Fruit fly (Drosophila melanogaster): ENCODE data around the gene CG42535.

Gene CG42535

dm6 chr3L:10654439-10654838 lies 23.7 kb upstream of the CG42535 start:
- TF ChIP-seq Hr83 (GFP tag; optimal IDR thresholded peaks at IDR 0.05; ENCODE audit: poor library complexity, severe bottlenecking) = no peak
- no peak for TF ChIP-seq dsf (GFP tag; optimal IDR thresholded peaks at IDR 0.05; ENCODE audit: borderline replicate concordance)
- TF ChIP-seq fru (GFP tag; optimal IDR thresholded peaks at IDR 0.05) = no peak
- no peak for TF ChIP-seq CG9705 (GFP tag; optimal IDR thresholded peaks at IDR 0.05)
- no peak for TF ChIP-seq woc (GFP tag; optimal IDR thresholded peaks at IDR 0.05)
- no peak for TF ChIP-seq tai (GFP tag; optimal IDR thresholded peaks at IDR 0.05)

- no peak for TF ChIP-seq psq (GFP tag; optimal IDR thresholded peaks at IDR 0.05)
- no peak for TF ChIP-seq lola (GFP tag; optimal IDR thresholded peaks at IDR 0.05)
- TF ChIP-seq CG32264 (GFP tag; optimal IDR thresholded peaks at IDR 0.05) = no peak
- no peak for TF ChIP-seq Jra (GFP tag; optimal IDR thresholded peaks at IDR 0.05)
- TF ChIP-seq sage (GFP tag; optimal IDR thresholded peaks at IDR 0.05) = no peak
- no peak for TF ChIP-seq Myc (optimal IDR thresholded peaks at IDR 0.05)
- no peak for TF ChIP-seq GATAd (GFP tag; optimal IDR thresholded peaks at IDR 0.05)
- TF ChIP-seq foxo (GFP tag; optimal IDR thresholded peaks at IDR 0.05) = no peak
- no peak for TF ChIP-seq dmrt93B (GFP tag; optimal IDR thresholded peaks at IDR 0.05)
- TF ChIP-seq rgr (GFP tag; optimal IDR thresholded peaks at IDR 0.05) = no peak
- TF ChIP-seq jim (GFP tag; optimal IDR thresholded peaks at IDR 0.05) = no peak
- TF ChIP-seq fru (GFP tag; optimal IDR thresholded peaks at IDR 0.05) = no peak
- no peak for TF ChIP-seq CrebA (GFP tag; optimal IDR thresholded peaks at IDR 0.05; ENCODE audit: borderline replicate concordance)
- no peak for TF ChIP-seq Rel (GFP tag; optimal IDR thresholded peaks at IDR 0.05)
- no peak for TF ChIP-seq Rel (tag; optimal IDR thresholded peaks at IDR 0.05)
- TF ChIP-seq usp (GFP tag; optimal IDR thresholded peaks at IDR 0.05) = no peak
- TF ChIP-seq OdsH (GFP tag; optimal IDR thresholded peaks at IDR 0.05) = no peak
- no peak for TF ChIP-seq pan (optimal IDR thresholded peaks at IDR 0.05)
- no peak for TF ChIP-seq Hnf4 (GFP tag; optimal IDR thresholded peaks at IDR 0.05)
Measured at dm6 chr3L:10652487-10652886, 21.8 kb upstream of the CG42535 start.

- TF ChIP-seq dsf (GFP tag; optimal IDR thresholded peaks at IDR 0.05; ENCODE audit: borderline replicate concordance) = no peak
- no peak for TF ChIP-seq rgr (GFP tag; optimal IDR thresholded peaks at IDR 0.05)
Measured at dm6 chr3L:10651271-10651670, 20.5 kb upstream of the CG42535 start.

dm6 chr3L:10648431-10648830 lies 17.7 kb upstream of the CG42535 start:
- TF ChIP-seq lola (GFP tag; optimal IDR thresholded peaks at IDR 0.05) (no peak), Jra (GFP tag; optimal IDR thresholded peaks at IDR 0.05) (no peak), Rel (GFP tag; optimal IDR thresholded peaks at IDR 0.05) (no peak), Rel (tag; optimal IDR thresholded peaks at IDR 0.05) (no peak), tai (GFP tag; optimal IDR thresholded peaks at IDR 0.05) (no peak), usp (GFP tag; optimal IDR thresholded peaks at IDR 0.05) (no peak), Mio (GFP tag; optimal IDR thresholded peaks at IDR 0.05) (no peak), dmrt93B (GFP tag; optimal IDR thresholded peaks at IDR 0.05) (no peak), woc (GFP tag; optimal IDR thresholded peaks at IDR 0.05) (no peak), pan (optimal IDR thresholded peaks at IDR 0.05) (no peak), sage (GFP tag; optimal IDR thresholded peaks at IDR 0.05) (no peak), CrebA (GFP tag; optimal IDR thresholded peaks at IDR 0.05; ENCODE audit: borderline replicate concordance) (no peak), OdsH (GFP tag; optimal IDR thresholded peaks at IDR 0.05) (no peak), Hr78 (GFP tag; optimal IDR thresholded peaks at IDR 0.05) (no peak), N (GFP tag; optimal IDR thresholded peaks at IDR 0.05) (no peak), Hnf4 (GFP tag; optimal IDR thresholded peaks at IDR 0.05) (no peak), Myc (optimal IDR thresholded peaks at IDR 0.05) (no peak), brk (GFP tag; optimal IDR thresholded peaks at IDR 0.05) (no peak), ey (GFP tag; optimal IDR thresholded peaks at IDR 0.05) (no peak), Hr83 (GFP tag; optimal IDR thresholded peaks at IDR 0.05; ENCODE audit: poor library complexity, severe bottlenecking) (no peak)

dm6 chr3L:10647158-10647557 lies 16.4 kb upstream of the CG42535 start:
- no peak for TF ChIP-seq foxo (GFP tag; optimal IDR thresholded peaks at IDR 0.05)

dm6 chr3L:10645965-10646364 lies 15.2 kb upstream of the CG42535 start:
- TF ChIP-seq fru (GFP tag; optimal IDR thresholded peaks at IDR 0.05) = no peak
- no peak for TF ChIP-seq woc (GFP tag; optimal IDR thresholded peaks at IDR 0.05)
- TF ChIP-seq rgr (GFP tag; optimal IDR thresholded peaks at IDR 0.05) = no peak
- TF ChIP-seq GATAd (GFP tag; optimal IDR thresholded peaks at IDR 0.05) = no peak
- no peak for TF ChIP-seq Rel (GFP tag; optimal IDR thresholded peaks at IDR 0.05)
- no peak for TF ChIP-seq Rel (tag; optimal IDR thresholded peaks at IDR 0.05)
- TF ChIP-seq dsf (GFP tag; optimal IDR thresholded peaks at IDR 0.05; ENCODE audit: borderline replicate concordance) = no peak
- TF ChIP-seq usp (GFP tag; optimal IDR thresholded peaks at IDR 0.05) = no peak
- no peak for TF ChIP-seq CrebA (GFP tag; optimal IDR thresholded peaks at IDR 0.05; ENCODE audit: borderline replicate concordance)
- no peak for TF ChIP-seq brk (GFP tag; optimal IDR thresholded peaks at IDR 0.05)
- no peak for TF ChIP-seq Dif (GFP tag; optimal IDR thresholded peaks at IDR 0.05; ENCODE audit: partially characterized antibody)
- TF ChIP-seq Hr83 (GFP tag; optimal IDR thresholded peaks at IDR 0.05; ENCODE audit: poor library complexity, severe bottlenecking) = no peak

Data from whole organism, wandering third instar larva.